Fruit fly (Drosophila melanogaster): ENCODE results near the gene REG.

REG gene

DNA sequence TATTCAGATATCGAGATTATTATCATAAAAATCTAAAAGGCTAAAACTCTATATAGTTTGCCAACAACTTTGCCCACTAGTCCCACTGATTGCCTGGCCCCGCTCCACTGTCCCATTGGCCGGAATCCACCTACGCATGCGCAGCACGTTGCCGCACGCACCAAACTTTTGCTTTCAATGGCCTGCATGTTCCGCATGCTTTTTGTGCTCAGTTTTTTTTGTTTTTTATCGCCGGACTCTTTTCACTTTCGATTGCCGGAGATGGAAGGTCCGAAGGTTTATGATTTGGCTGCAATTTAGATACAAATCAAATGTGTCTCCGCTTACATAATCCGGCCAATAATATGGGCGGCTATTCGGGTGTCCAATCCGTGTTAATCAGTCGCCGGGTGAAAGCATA lies 19.9 kb upstream of the REG start:
- TF ChIP-seq fd85E (GFP tag; optimal IDR thresholded peaks at IDR 0.05): no peak

DNA sequence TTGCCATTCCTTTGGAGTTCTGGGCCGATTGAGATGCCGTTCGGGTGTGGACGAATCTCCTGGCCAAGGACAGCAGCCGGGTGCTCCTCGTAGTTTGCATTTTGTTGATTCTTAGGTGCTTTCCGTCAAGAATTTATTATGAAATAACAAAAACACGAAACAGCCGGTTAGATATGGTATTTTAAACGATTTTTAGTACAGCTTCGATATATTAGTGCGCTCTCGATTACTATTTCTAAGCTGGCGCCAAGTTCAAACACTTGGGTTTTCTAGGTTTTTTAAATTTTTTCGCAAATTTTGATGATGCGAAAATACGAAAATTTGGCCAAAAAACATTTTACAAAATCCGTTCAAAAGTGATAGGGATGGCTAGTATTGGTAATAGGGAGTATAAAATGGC lies 17.9 kb upstream of the REG start, which contains the start of gene Coq5:
TSS of gene Coq5 (minus strand) at position 303 of the 400 bp plus-strand sequence.
- TF ChIP-seq Eip78C (GFP tag): no peak
- no peak for TF ChIP-seq Hr39 (GFP tag; optimal IDR thresholded peaks at IDR 0.05)
- no peak for TF ChIP-seq acj6 (GFP tag; optimal IDR thresholded peaks at IDR 0.05)
- TF ChIP-seq CG10669 (GFP tag; optimal IDR thresholded peaks at IDR 0.05): no peak
- no peak for TF ChIP-seq fd59A (GFP tag; optimal IDR thresholded peaks at IDR 0.05)
- no peak for TF ChIP-seq salr (GFP tag; optimal IDR thresholded peaks at IDR 0.05)
- no peak for TF ChIP-seq vri (GFP tag; optimal IDR thresholded peaks at IDR 0.05)
- no peak for TF ChIP-seq net (GFP tag; optimal IDR thresholded peaks at IDR 0.05)
- no peak for TF ChIP-seq Smox (GFP tag; optimal IDR thresholded peaks at IDR 0.05)
- TF ChIP-seq CG11902 (GFP tag; optimal IDR thresholded peaks at IDR 0.05): no peak
- TF ChIP-seq fd85E (GFP tag; optimal IDR thresholded peaks at IDR 0.05): no peak
- no peak for TF ChIP-seq CG4318 (GFP tag; optimal IDR thresholded peaks at IDR 0.05)
- TF ChIP-seq Hr38 (GFP tag; optimal IDR thresholded peaks at IDR 0.05): no peak
- no peak for TF ChIP-seq CG15336 (GFP tag; IDR thresholded peaks at IDR 0.05)

DNA sequence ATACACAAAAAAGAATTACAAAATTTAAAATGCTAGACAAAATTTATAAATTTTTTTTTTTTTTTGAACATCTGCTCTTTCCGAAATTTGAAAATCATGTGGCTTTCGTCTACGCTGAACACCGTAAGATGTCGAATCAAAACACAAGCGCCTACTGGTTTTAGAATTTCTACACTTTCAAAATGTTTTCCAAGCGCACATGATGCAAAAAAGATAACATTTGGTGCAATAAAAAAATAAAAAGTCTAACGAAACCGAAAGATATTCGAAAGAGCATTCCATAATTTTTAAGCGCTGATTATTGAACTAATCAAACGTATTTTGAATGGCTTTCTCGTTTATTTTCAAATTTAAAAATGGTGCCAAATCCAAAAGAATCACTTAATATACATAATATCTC lies 10.0 kb upstream of the REG start, which contains the start of gene CG44437:
TSS of gene CG44437 (minus strand) at position 101 of the 400 bp plus-strand sequence.
- no peak for TF ChIP-seq svp (GFP tag)
- no peak for TF ChIP-seq CG8119 (GFP tag; IDR thresholded peaks at IDR 0.05)
- no peak for TF ChIP-seq esn (GFP tag; optimal IDR thresholded peaks at IDR 0.05)
- TF ChIP-seq CG3032 (tag; optimal IDR thresholded peaks at IDR 0.05): no peak
- TF ChIP-seq CG3919 (GFP tag; optimal IDR thresholded peaks at IDR 0.05): no peak
- TF ChIP-seq eg (GFP tag; IDR thresholded peaks at IDR 0.05): no peak
- no peak for TF ChIP-seq achi (GFP tag; optimal IDR thresholded peaks at IDR 0.05)
- TF ChIP-seq CG34406 (GFP tag; optimal IDR thresholded peaks at IDR 0.05): no peak
- TF ChIP-seq fd85E (GFP tag; optimal IDR thresholded peaks at IDR 0.05): no peak
- TF ChIP-seq CG15336 (GFP tag; IDR thresholded peaks at IDR 0.05): no peak
- TF ChIP-seq cyc (GFP tag; optimal IDR thresholded peaks at IDR 0.05): no peak
- TF ChIP-seq CG8319 (GFP tag; optimal IDR thresholded peaks at IDR 0.05): no peak
- TF ChIP-seq topi (GFP tag; optimal IDR thresholded peaks at IDR 0.05): no peak
- TF ChIP-seq fkh (GFP tag; optimal IDR thresholded peaks at IDR 0.05): no peak
- TF ChIP-seq Eip93F (GFP tag; optimal IDR thresholded peaks at IDR 0.05): no peak
- no peak for TF ChIP-seq CG6276 (GFP tag; optimal IDR thresholded peaks at IDR 0.05)
- TF ChIP-seq CG11294 (GFP tag; IDR thresholded peaks at IDR 0.05): no peak
- TF ChIP-seq dsx (GFP tag; optimal IDR thresholded peaks at IDR 0.05; ENCODE audit: poor library complexity, severe bottlenecking): no peak
- no peak for TF ChIP-seq fd59A (GFP tag; optimal IDR thresholded peaks at IDR 0.05)
- TF ChIP-seq Ets96B (tag; optimal IDR thresholded peaks at IDR 0.05): no peak

- TF ChIP-seq CG11294 (GFP tag; IDR thresholded peaks at IDR 0.05): no peak
Observed at dm6 chrX:13204718-13205117, 7.4 kb upstream of the REG start.

dm6 chrX:13208075-13208474 lies 4.0 kb upstream of the REG start:
- TF ChIP-seq fd59A (GFP tag; optimal IDR thresholded peaks at IDR 0.05) (no peak), Eip78C (GFP tag) (peak; percentile 57), Sox14 (GFP tag; optimal IDR thresholded peaks at IDR 0.05) (no peak), achi (GFP tag; optimal IDR thresholded peaks at IDR 0.05) (peak; percentile 43), lz (GFP tag; optimal IDR thresholded peaks at IDR 0.05) (no peak), CG15336 (GFP tag; IDR thresholded peaks at IDR 0.05) (no peak), CG6808 (GFP tag; optimal IDR thresholded peaks at IDR 0.05) (no peak), CG8632 (GFP tag; optimal IDR thresholded peaks at IDR 0.05) (peak; percentile 7), svp (GFP tag) (no peak), CG9139 (GFP tag; optimal IDR thresholded peaks at IDR 0.05) (no peak), Sox15 (GFP tag; optimal IDR thresholded peaks at IDR 0.05) (no peak), CG4318 (GFP tag; optimal IDR thresholded peaks at IDR 0.05) (no peak), CG34406 (GFP tag; optimal IDR thresholded peaks at IDR 0.05) (peak; percentile 21), esn (GFP tag; optimal IDR thresholded peaks at IDR 0.05) (peak; percentile 3), CG10631 (GFP tag; optimal IDR thresholded peaks at IDR 0.05) (no peak), CG32006 (GFP tag; optimal IDR thresholded peaks at IDR 0.05) (peak; percentile 24), fkh (GFP tag; optimal IDR thresholded peaks at IDR 0.05) (no peak), CG7368 (GFP tag; optimal IDR thresholded peaks at IDR 0.05) (no peak), fd85E (GFP tag; optimal IDR thresholded peaks at IDR 0.05) (no peak), acj6 (GFP tag; optimal IDR thresholded peaks at IDR 0.05) (no peak), topi (GFP tag; optimal IDR thresholded peaks at IDR 0.05) (no peak), pdm3 (GFP tag; optimal IDR thresholded peaks at IDR 0.05) (no peak), Blimp-1 (GFP tag; optimal IDR thresholded peaks at IDR 0.05) (no peak)
